Fruit fly (Drosophila melanogaster) whole organism, wandering third instar larva: ENCODE measurements around the gene CG7789.

Experiments
- CG32264 ChIP-seq: fragments of 200-800 bp; sonication (Bioruptor generic); optimal IDR thresholded peaks from 2 replicates; lab custom pipeline; 2016; ENCODE audit warnings: missing biosample characterization, missing genetic modification characterization
- CrebA ChIP-seq: fragments of 200-800 bp; sonication (Bioruptor generic); optimal IDR thresholded peaks from 2 replicates; lab custom pipeline; 2016; ENCODE audit warnings: missing biosample characterization, mild to moderate bottlenecking, missing genetic modification characterization, borderline replicate concordance
- Dfd ChIP-seq: fragments of >200 bp; optimal IDR thresholded peaks from 2 replicates; lab custom pipeline; 2017; ENCODE audit warnings: missing biosample characterization, missing genetic modification characterization
- Dif ChIP-seq: fragments of 200-275, 200-300 bp; sonication (Bioruptor generic); optimal IDR thresholded peaks from 2 replicates; lab custom pipeline; 2018; ENCODE audit warnings: missing biosample characterization, missing genetic modification characterization; ENCODE audit not compliant: partially characterized antibody
- GATAd ChIP-seq: sonication (Bioruptor generic); optimal IDR thresholded peaks from 2 replicates; lab custom pipeline; 2016; ENCODE audit warnings: missing biosample characterization, missing genetic modification characterization
- Hr78 ChIP-seq: fragments of >200 bp; optimal IDR thresholded peaks from 2 replicates; lab custom pipeline; 2017; ENCODE audit warnings: missing biosample characterization, missing genetic modification characterization
- Hr83 ChIP-seq: fragments of 200-300 bp; sonication (Bioruptor generic); optimal IDR thresholded peaks from 2 replicates; lab custom pipeline; 2016; ENCODE audit warnings: missing biosample characterization, mild to moderate bottlenecking, missing genetic modification characterization, moderate library complexity; ENCODE audit not compliant: poor library complexity, severe bottlenecking
- N ChIP-seq: fragments of >200 bp; optimal IDR thresholded peaks from 2 replicates; lab custom pipeline; 2018; ENCODE audit warnings: missing biosample characterization, missing external identifiers, missing genetic modification characterization
- Rel ChIP-seq, 2 experiments: fragments of 200-800 bp; sonication (Bioruptor generic) in 1 of 2; optimal IDR thresholded peaks; 2 replicates in 1 of 2; 3 replicates in 1 of 2; lab custom pipeline; 2016 to 2019; ENCODE audit warnings: mild to moderate bottlenecking in 2 of 2, missing biosample characterization in 2 of 2, missing genetic modification characterization in 2 of 2, moderate library complexity in 1 of 2
- Sp1 ChIP-seq: fragments of 200-800 bp; sonication (Bioruptor generic); optimal IDR thresholded peaks from 3 replicates; lab custom pipeline; 2019; ENCODE audit warnings: missing biosample characterization, mild to moderate bottlenecking, missing genetic modification characterization, moderate library complexity
- dmrt93B ChIP-seq: fragments of 200-800 bp; sonication (Bioruptor generic); optimal IDR thresholded peaks from 2 replicates; lab custom pipeline; 2018; ENCODE audit warnings: missing biosample characterization, mild to moderate bottlenecking, missing genetic modification characterization
- dsf ChIP-seq: sonication (Bioruptor generic); optimal IDR thresholded peaks from 2 replicates; lab custom pipeline; 2016; ENCODE audit warnings: missing biosample characterization, missing genetic modification characterization, borderline replicate concordance
- fru ChIP-seq: fragments of 200-800 bp; sonication (Bioruptor generic); optimal IDR thresholded peaks from 3 replicates; lab custom pipeline; 2016; ENCODE audit warnings: missing biosample characterization, mild to moderate bottlenecking, missing genetic modification characterization
- pan ChIP-seq: fragments of >200 bp; optimal IDR thresholded peaks from 2 replicates; lab custom pipeline; 2017
- psq ChIP-seq: fragments of 200-800 bp; sonication (Bioruptor generic); optimal IDR thresholded peaks from 3 replicates; lab custom pipeline; 2017; ENCODE audit warnings: missing biosample characterization, mild to moderate bottlenecking, missing genetic modification characterization, moderate library complexity
- sv ChIP-seq: fragments of 200-800 bp; sonication (Bioruptor generic); optimal IDR thresholded peaks from 3 replicates; lab custom pipeline; 2016; ENCODE audit warnings: missing biosample characterization, missing genetic modification characterization
- tai ChIP-seq: sonication (Bioruptor generic); optimal IDR thresholded peaks from 2 replicates; lab custom pipeline; 2016; ENCODE audit warnings: missing biosample characterization, missing genetic modification characterization
- woc ChIP-seq: sonication (Bioruptor generic); optimal IDR thresholded peaks from 2 replicates; lab custom pipeline; 2016; ENCODE audit warnings: missing biosample characterization, mild to moderate bottlenecking, missing genetic modification characterization

Gene CG7789

dm6 chr3R:29841293-29841791 lies 38.3 kb downstream of the CG7789 start, which contains the start of gene Cad99C (continued):
- no peak for TF ChIP-seq GATAd (GFP tag; lab: Kevin White, UChicago)
- TF ChIP-seq psq (GFP tag; lab: Kevin White, UChicago), result no peak
- no peak for TF ChIP-seq N (GFP tag; lab: Kevin White, UChicago)
- TF ChIP-seq woc, result no peak
- no peak for TF ChIP-seq dmrt93B (GFP tag; lab: Kevin White, UChicago)
- TF ChIP-seq Dif (GFP tag; lab: Kevin White, UChicago), result peak; percentile 77
- TF ChIP-seq Dfd, result no peak

DNA sequence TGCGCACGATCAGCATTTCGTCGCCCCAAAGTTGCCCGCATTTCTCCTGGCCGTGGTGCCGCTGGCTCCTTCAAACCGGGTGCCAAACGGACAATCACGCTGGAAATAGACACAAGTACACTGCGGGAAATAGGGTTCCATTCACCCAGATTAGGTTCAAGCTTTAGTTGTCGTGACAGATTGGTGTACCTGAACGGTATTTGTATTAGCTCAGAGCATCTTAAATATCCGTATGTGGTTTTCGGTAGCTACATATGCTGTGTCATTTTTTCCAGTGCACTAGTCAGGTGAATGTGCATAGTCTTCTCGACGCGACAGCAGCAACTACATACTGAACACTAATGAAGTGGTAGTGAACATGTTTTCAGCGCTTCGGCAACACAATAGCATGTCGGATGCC lies 44.1 kb downstream of the CG7789 start:
- TF ChIP-seq dsf (GFP tag; lab: Kevin White, UChicago) (no peak), tai (GFP tag; lab: Kevin White, UChicago) (no peak), dmrt93B (GFP tag; lab: Kevin White, UChicago) (no peak), Hr78 (no peak), CG32264 (GFP tag; lab: Kevin White, UChicago) (no peak), fru (GFP tag; lab: Kevin White, UChicago) (no peak), CrebA (GFP tag; lab: Kevin White, UChicago) (no peak), pan (no peak), psq (GFP tag; lab: Kevin White, UChicago) (no peak), Dif (GFP tag; lab: Kevin White, UChicago) (no peak), Sp1 (GFP tag; lab: Kevin White, UChicago) (no peak), N (GFP tag; lab: Kevin White, UChicago) (no peak), Hr83 (GFP tag; lab: Kevin White, UChicago) (no peak), sv (GFP tag; lab: Kevin White, UChicago) (no peak), Rel (GFP tag; optimal IDR thresholded peaks at IDR 0.05; lab: Kevin White, UChicago) (no peak), Rel (tag; optimal IDR thresholded peaks at IDR 0.05; lab: Kevin White, UChicago) (no peak), Dfd (no peak)
